Worm (Caenorhabditis elegans) whole organism, young adult: ENCODE measurements around the gene Y39E4A.1.
A peak's percentile ranks its signal among the peaks of the same experiment; 100 is the strongest.

Experiments used
- C06A6.2 ChIP-seq: fragments of 200-800 bp; sonication (Bioruptor generic); conservative IDR thresholded peaks from 2 replicates; pipeline ENCODE4 v1.3.6; 2022; ENCODE audit warnings: missing genetic modification characterization, missing compliant biosample characterization
- D2030.7 ChIP-seq: fragments of 200-800 bp; sonication (Bioruptor generic); IDR thresholded peaks from 2 replicates; pipeline ENCODE4 v1.3.6; 2022; ENCODE audit warnings: missing genetic modification reagents, missing genetic modification characterization, missing compliant biosample characterization
- F10E7.11 ChIP-seq: sonication (generic microtip); optimal IDR thresholded peaks from 2 replicates; lab custom pipeline; 2017; ENCODE audit warnings: mild to moderate bottlenecking, missing genetic modification characterization, moderate library complexity, missing compliant biosample characterization
- F23B12.7 ChIP-seq: sonication (generic microtip); optimal IDR thresholded peaks from 2 replicates; lab custom pipeline; 2017; ENCODE audit warnings: missing genetic modification characterization, mild to moderate bottlenecking, missing compliant biosample characterization, antibody characterized with exemption, moderate library complexity; ENCODE audit not compliant: insufficient read depth
- F33H1.4 ChIP-seq: fragments of 200-800 bp; sonication (Bioruptor generic); IDR thresholded peaks from 2 replicates; pipeline ENCODE4 v1.3.6; 2022; ENCODE audit warnings: missing genetic modification reagents, missing genetic modification characterization, missing compliant biosample characterization
- K11D2.4 ChIP-seq: fragments of 200-800 bp; sonication (Bioruptor generic); IDR thresholded peaks from 2 replicates; pipeline ENCODE4 v1.3.6; 2022; ENCODE audit warnings: missing genetic modification reagents, missing genetic modification characterization, missing compliant biosample characterization
- T07F8.4 ChIP-seq: sonication (generic microtip); optimal IDR thresholded peaks from 2 replicates; lab custom pipeline; 2016; ENCODE audit warnings: mild to moderate bottlenecking, missing genetic modification characterization, moderate library complexity, missing compliant biosample characterization
- T26A5.8 ChIP-seq: sonication (generic microtip); optimal IDR thresholded peaks from 2 replicates; lab custom pipeline; 2016; ENCODE audit warnings: missing genetic modification characterization, missing compliant biosample characterization
- Y53F4B.3 ChIP-seq: fragments of 200-800 bp; sonication (Bioruptor generic); IDR thresholded peaks from 2 replicates; pipeline ENCODE4 v1.3.6; 2022; ENCODE audit warnings: missing genetic modification reagents, missing genetic modification characterization, missing compliant biosample characterization
- Y95B8A.8 ChIP-seq: fragments of 200-800 bp; sonication (Bioruptor generic); IDR thresholded peaks from 2 replicates; pipeline ENCODE4 v1.3.6; 2022; ENCODE audit warnings: missing genetic modification reagents, missing genetic modification characterization, missing compliant biosample characterization
- aptf-3 ChIP-seq: fragments of 200-800 bp; sonication (Bioruptor generic); IDR thresholded peaks from 2 replicates; pipeline ENCODE4 v1.3.6; 2022; ENCODE audit warnings: missing genetic modification characterization, missing compliant biosample characterization
- attf-3 ChIP-seq: fragments of 200-800 bp; sonication (Bioruptor generic); conservative IDR thresholded peaks from 2 replicates; pipeline ENCODE4 v1.3.6; 2022; ENCODE audit warnings: missing genetic modification reagents, missing genetic modification characterization, missing compliant biosample characterization
- attf-6 ChIP-seq: fragments of 200-800 bp; sonication (Bioruptor generic); IDR thresholded peaks from 2 replicates; pipeline ENCODE4 v1.3.6; 2022; ENCODE audit warnings: missing genetic modification reagents, missing genetic modification characterization, missing compliant biosample characterization
- ccch-3 ChIP-seq: fragments of 200-800 bp; sonication (Bioruptor generic); optimal IDR thresholded peaks from 2 replicates; lab custom pipeline; 2018; ENCODE audit warnings: mild to moderate bottlenecking, missing genetic modification characterization, missing compliant biosample characterization
- cebp-1 ChIP-seq, 2 experiments: fragments of 200-800 bp in 1 of 2; sonication (Bioruptor generic) in 1 of 2; sonication (generic microtip) in 1 of 2; IDR thresholded peaks in 1 of 2; optimal IDR thresholded peaks in 1 of 2; 2 replicates each; pipeline versions ENCODE4 v1.3.6 to Lab custom; 2017 to 2022; ENCODE audit warnings: missing compliant biosample characterization in 2 of 2, missing genetic modification characterization in 2 of 2, mild to moderate bottlenecking in 1 of 2, missing genetic modification reagents in 1 of 2, moderate library complexity in 1 of 2
- ceh-27 ChIP-seq: fragments of 200-800 bp; sonication (Bioruptor generic); optimal IDR thresholded peaks from 2 replicates; lab custom pipeline; 2018; ENCODE audit warnings: mild to moderate bottlenecking, missing genetic modification characterization, moderate library complexity, missing compliant biosample characterization
- ceh-58 ChIP-seq: fragments of 200-800 bp; sonication (Bioruptor generic); IDR thresholded peaks from 2 replicates; pipeline ENCODE4 v1.3.6; 2022; ENCODE audit warnings: missing genetic modification characterization, missing compliant biosample characterization
- ceh-79 ChIP-seq: sonication (generic microtip); optimal IDR thresholded peaks from 2 replicates; lab custom pipeline; 2017; ENCODE audit warnings: mild to moderate bottlenecking, missing genetic modification characterization, missing compliant biosample characterization
- die-1 ChIP-seq: sonication (generic microtip); optimal IDR thresholded peaks from 2 replicates; lab custom pipeline; 2016; ENCODE audit warnings: missing genotype, mild to moderate bottlenecking, missing genetic modification characterization, missing compliant biosample characterization
- dox-1 ChIP-seq: fragments of 200-800 bp; sonication (Bioruptor generic); IDR thresholded peaks from 2 replicates; pipeline ENCODE4 v1.3.6; 2022; ENCODE audit warnings: missing genetic modification reagents, missing genetic modification characterization, missing compliant biosample characterization
- hlh-12 ChIP-seq: sonication (generic microtip); optimal IDR thresholded peaks from 2 replicates; lab custom pipeline; 2016; ENCODE audit warnings: missing genetic modification characterization, missing compliant biosample characterization
- hsf-1 ChIP-seq: fragments of 200-800 bp; sonication (Bioruptor generic); IDR thresholded peaks from 2 replicates; pipeline ENCODE4 v1.3.6; 2022; ENCODE audit warnings: missing genetic modification reagents, missing genetic modification characterization, missing compliant biosample characterization
- let-526 ChIP-seq: fragments of 200-800 bp; sonication (Bioruptor generic); IDR thresholded peaks from 2 replicates; pipeline ENCODE4 v1.3.6; 2022; ENCODE audit warnings: missing genetic modification reagents, missing genetic modification characterization, missing compliant biosample characterization
- let-607 ChIP-seq, 2 experiments: fragments of 200-800 bp in 1 of 2; sonication (Bioruptor generic) in 1 of 2; sonication (generic microtip) in 1 of 2; optimal IDR thresholded peaks; 2 replicates each; lab custom pipeline; 2016 to 2018; ENCODE audit warnings: mild to moderate bottlenecking in 2 of 2, missing compliant biosample characterization in 2 of 2, missing genetic modification characterization in 2 of 2, moderate library complexity in 2 of 2, missing genotype in 1 of 2
- lin-26 ChIP-seq: fragments of 200-800 bp; sonication (Bioruptor generic); IDR thresholded peaks from 2 replicates; pipeline ENCODE4 v1.3.6; 2022; ENCODE audit warnings: missing genetic modification reagents, missing genetic modification characterization, missing compliant biosample characterization
- lin-40 ChIP-seq: sonication (generic microtip); optimal IDR thresholded peaks from 2 replicates; lab custom pipeline; 2016; ENCODE audit warnings: missing genetic modification characterization, mild to moderate bottlenecking, missing compliant biosample characterization, missing genotype, missing genetic modification reagents
- lsl-1 ChIP-seq: fragments of 200-800 bp; sonication (Bioruptor generic); optimal IDR thresholded peaks from 2 replicates; lab custom pipeline; 2018; ENCODE audit warnings: mild to moderate bottlenecking, missing genetic modification characterization, moderate library complexity, missing compliant biosample characterization
- madf-10 ChIP-seq: sonication (generic microtip); optimal IDR thresholded peaks from 2 replicates; lab custom pipeline; 2016; ENCODE audit warnings: mild to moderate bottlenecking, missing genetic modification characterization, missing compliant biosample characterization
- madf-3 ChIP-seq: fragments of 200-800 bp; sonication (Bioruptor generic); IDR thresholded peaks from 2 replicates; pipeline ENCODE4 v1.3.6; 2022; ENCODE audit warnings: missing genetic modification reagents, missing genetic modification characterization, missing compliant biosample characterization
- madf-6 ChIP-seq: fragments of 200-800 bp; sonication (Bioruptor generic); IDR thresholded peaks from 2 replicates; pipeline ENCODE4 v1.3.6; 2022; ENCODE audit warnings: missing genetic modification reagents, missing genetic modification characterization, missing compliant biosample characterization
- mel-28 ChIP-seq: sonication (generic microtip); optimal IDR thresholded peaks from 2 replicates; lab custom pipeline; 2016; ENCODE audit warnings: borderline replicate concordance, mild to moderate bottlenecking, missing genetic modification characterization, missing compliant biosample characterization
- mxl-1 ChIP-seq: sonication (generic microtip); optimal IDR thresholded peaks from 2 replicates; lab custom pipeline; 2016; ENCODE audit warnings: missing genetic modification characterization, missing compliant biosample characterization
- nfyb-1 ChIP-seq: fragments of 200-800 bp; sonication (Bioruptor generic); IDR thresholded peaks from 2 replicates; pipeline ENCODE4 v1.3.6; 2022; ENCODE audit warnings: missing genetic modification reagents, missing genetic modification characterization, missing compliant biosample characterization
- nhr-90 ChIP-seq: sonication (generic microtip); optimal IDR thresholded peaks from 2 replicates; lab custom pipeline; 2016; ENCODE audit warnings: missing genotype, mild to moderate bottlenecking, missing genetic modification characterization, missing compliant biosample characterization
- rec-8 ChIP-seq, 2 experiments: sonication (generic microtip); optimal IDR thresholded peaks; 2 replicates each; lab custom pipeline; 2016; ENCODE audit warnings: mild to moderate bottlenecking in 2 of 2, missing genetic modification characterization in 2 of 2, missing genetic modification reagents in 2 of 2, missing genotype in 2 of 2, missing biosample characterization in 1 of 2, missing compliant biosample characterization in 1 of 2, moderate library complexity in 1 of 2
- sdz-38 ChIP-seq: sonication (generic microtip); optimal IDR thresholded peaks from 2 replicates; lab custom pipeline; 2016; ENCODE audit warnings: missing genotype, missing genetic modification characterization, missing compliant biosample characterization
- sea-2 ChIP-seq: fragments of 200-800 bp; sonication (Bioruptor generic); IDR thresholded peaks from 2 replicates; pipeline ENCODE4 v1.3.6; 2022; ENCODE audit warnings: missing genetic modification characterization, missing compliant biosample characterization
- snpc-1.1 ChIP-seq: sonication (generic microtip); optimal IDR thresholded peaks from 2 replicates; lab custom pipeline; 2017; ENCODE audit warnings: missing genetic modification characterization, mild to moderate bottlenecking, missing compliant biosample characterization, antibody characterized with exemption, moderate library complexity, missing genotype, missing genetic modification reagents; ENCODE audit not compliant: insufficient read depth
- snpc-1.3 ChIP-seq: sonication (generic microtip); optimal IDR thresholded peaks from 2 replicates; lab custom pipeline; 2017; ENCODE audit warnings: missing genetic modification characterization, mild to moderate bottlenecking, missing compliant biosample characterization, antibody characterized with exemption, moderate library complexity, missing genotype, missing genetic modification reagents; ENCODE audit not compliant: insufficient read depth
- snpc-4 ChIP-seq, 5 experiments: fragments of 150-350 bp in 1 of 5; sonication (generic microtip) in 4 of 5; optimal IDR thresholded peaks; 2 replicates each; lab custom pipeline; 2014 to 2018; ENCODE audit warnings: missing genetic modification characterization in 5 of 5, missing biosample characterization in 3 of 5, antibody characterized with exemption in 2 of 5, mild to moderate bottlenecking in 2 of 5, missing compliant biosample characterization in 2 of 5, missing genotype in 2 of 5, moderate library complexity in 2 of 5, missing genetic modification reagents in 1 of 5
- tbx-9 ChIP-seq: sonication (generic microtip); optimal IDR thresholded peaks from 2 replicates; lab custom pipeline; 2016; ENCODE audit warnings: borderline replicate concordance, missing genetic modification characterization, inconsistent platforms, missing compliant biosample characterization
- xnd-1 ChIP-seq: sonication (generic microtip); optimal IDR thresholded peaks from 2 replicates; lab custom pipeline; 2016; ENCODE audit warnings: missing genotype, missing genetic modification reagents, missing genetic modification characterization, missing compliant biosample characterization
- zfh-2 ChIP-seq: fragments of 200-800 bp; sonication (Bioruptor generic); conservative IDR thresholded peaks from 2 replicates; pipeline ENCODE4 v1.3.6; 2022; ENCODE audit warnings: missing genetic modification reagents, missing genetic modification characterization, missing compliant biosample characterization
- ztf-26 ChIP-seq: sonication (generic microtip); optimal IDR thresholded peaks from 2 replicates; lab custom pipeline; 2017; ENCODE audit warnings: missing genetic modification characterization, missing compliant biosample characterization
- ztf-6 ChIP-seq: fragments of 200-800 bp; sonication (Bioruptor generic); IDR thresholded peaks from 2 replicates; pipeline ENCODE4 v1.3.6; 2022; ENCODE audit warnings: missing genetic modification reagents, missing genetic modification characterization, missing compliant biosample characterization

Gene Y39E4A.1

ce11 chrIII:12904987-12905541, 46.1 kb upstream of the Y39E4A.1 start, which contains the start of gene cox-5A (continued):
- TF ChIP-seq rec-8 (tag; optimal IDR thresholded peaks at IDR 0.05; lab: Kevin White, UChicago) (peak in 1 of 2 experiments; percentile 35), F10E7.11 (tag; lab: Kevin White, UChicago) (peak; percentile 90), ceh-79 (tag; lab: Kevin White, UChicago) (peak; percentile 87), die-1 (tag; lab: Kevin White, UChicago) (peak; percentile 62), Y53F4B.3 (GFP tag; lab: Robert Waterston, UW) (peak; percentile 47; the same call in 1 of the 2 replicates), ztf-6 (GFP tag; lab: Robert Waterston, UW) (peak; percentile 89), ztf-26 (peak; percentile 98), nfyb-1 (GFP tag; lab: Robert Waterston, UW) (peak; percentile 99), ccch-3 (GFP tag; lab: Kevin White, UChicago) (no peak), cebp-1 (GFP tag; IDR thresholded peaks at IDR 0.05; lab: Robert Waterston, UW) (peak; percentile 75), cebp-1 (tag; optimal IDR thresholded peaks at IDR 0.05; lab: Kevin White, UChicago) (peak; percentile 96), mxl-1 (no peak), snpc-1.3 (tag; lab: Kevin White, UChicago) (peak; percentile 97), lsl-1 (GFP tag; lab: Kevin White, UChicago) (peak; percentile 99), let-526 (peak; percentile 96), xnd-1 (tag; lab: Kevin White, UChicago) (peak; percentile 75), F23B12.7 (peak; percentile 98), sea-2 (GFP tag; lab: Robert Waterston, UW) (peak; percentile 91), hsf-1 (GFP tag; lab: Robert Waterston, UW) (peak; percentile 86), aptf-3 (GFP tag; lab: Robert Waterston, UW) (no peak), ceh-58 (GFP tag; lab: Robert Waterston, UW) (peak; percentile 78; the same call in 1 of the 2 replicates), mel-28 (tag; lab: Kevin White, UChicago) (peak; percentile 90), ceh-27 (peak; percentile 99), lin-40 (tag; lab: Kevin White, UChicago) (peak; percentile 99), dox-1 (GFP tag; lab: Robert Waterston, UW) (peak; percentile 99), snpc-4 (GFP tag; optimal IDR thresholded peaks at IDR 0.05; lab: Kevin White, UChicago) (peak; percentile 85), snpc-4 (tag; optimal IDR thresholded peaks at IDR 0.05; lab: Kevin White, UChicago) (peak; percentile 91 to 94 (median 94)), D2030.7 (GFP tag; lab: Robert Waterston, UW) (peak; percentile 94), sdz-38 (tag; lab: Kevin White, UChicago) (no peak), nhr-90 (tag; lab: Kevin White, UChicago) (peak; percentile 79), lin-26 (GFP tag; lab: Robert Waterston, UW) (peak; percentile 72; the same call in 1 of the 2 replicates), madf-3 (GFP tag; lab: Robert Waterston, UW) (peak; percentile 97), let-607 (tag; optimal IDR thresholded peaks at IDR 0.05; lab: Kevin White, UChicago) (peak; percentile 90 to 95), snpc-1.1 (tag; lab: Kevin White, UChicago) (peak; percentile 90), attf-3 (GFP tag; lab: Robert Waterston, UW) (peak; percentile 83), Y95B8A.8 (peak; percentile 98), tbx-9 (no peak), madf-6 (GFP tag; lab: Robert Waterston, UW) (peak; percentile 97), madf-10 (tag; lab: Kevin White, UChicago) (peak; percentile 95), T26A5.8 (tag; lab: Kevin White, UChicago) (peak; percentile 71), zfh-2 (GFP tag; lab: Robert Waterston, UW) (peak; percentile 90), hlh-12 (tag; lab: Kevin White, UChicago) (no peak), attf-6 (GFP tag; lab: Robert Waterston, UW) (peak; percentile 80), F33H1.4 (GFP tag; lab: Robert Waterston, UW) (peak; percentile 87), C06A6.2 (GFP tag; lab: Robert Waterston, UW) (peak; percentile 97), T07F8.4 (tag; lab: Kevin White, UChicago) (peak; percentile 62), K11D2.4 (peak; percentile 98)
